Worm (Caenorhabditis elegans) whole organism, L4/young adult: Measurements from ENCODE around the gene Y13C8A.1.
"Not testable (repeated sequence)": the region's sequence is repeated elsewhere in the genome, so short reads cannot be mapped to it uniquely, and the experiment has no call there.

Source experiments
- W03F9.2 ChIP-seq: fragments of 150-350 bp; optimal IDR thresholded peaks from 2 replicates; lab custom pipeline; 2014; ENCODE audit warnings: missing biosample characterization, missing genetic modification characterization
- dao-5 ChIP-seq: sonication (generic microtip); optimal IDR thresholded peaks from 2 replicates; lab custom pipeline; 2016; ENCODE audit warnings: missing genotype, missing genetic modification characterization, moderate library complexity, missing compliant biosample characterization
- him-1 ChIP-seq: sonication (generic microtip); optimal IDR thresholded peaks from 2 replicates; lab custom pipeline; 2016; ENCODE audit warnings: missing genotype, missing genetic modification reagents, missing genetic modification characterization, missing compliant biosample characterization

ce11 chrX:16834691-16835090 lies 48.8 kb upstream of the Y13C8A.1 start, which contains the start of gene F41G4.13:
- not testable (repeated sequence) for TF ChIP-seq him-1, dao-5, W03F9.2 (tag; lab: Kevin White, UChicago)
